Worm (Caenorhabditis elegans) whole organism, L4 larva: ENCODE results near the gene K05F1.13.

Source experiments
- Y5F2A.4 ChIP-seq: fragments of 200-800 bp; sonication (Bioruptor generic); optimal IDR thresholded peaks from 2 replicates; lab custom pipeline; 2018; ENCODE audit warnings: mild to moderate bottlenecking, missing genetic modification characterization, missing compliant biosample characterization
- Y75B8A.6 ChIP-seq: fragments of 200-800 bp; sonication (Bioruptor generic); IDR thresholded peaks from 2 replicates; pipeline ENCODE4 v1.3.6; 2022; ENCODE audit warnings: missing genetic modification reagents, missing genetic modification characterization, missing compliant biosample characterization
- arid-1 ChIP-seq: fragments of 200-800 bp; sonication (Bioruptor generic); conservative IDR thresholded peaks from 2 replicates; pipeline ENCODE4 v1.3.6; 2022; ENCODE audit warnings: missing genetic modification reagents, missing genetic modification characterization, missing compliant biosample characterization
- ceh-20 ChIP-seq: fragments of 200-800 bp; sonication (Bioruptor generic); IDR thresholded peaks from 2 replicates; pipeline ENCODE4 v1.3.6; 2022; ENCODE audit warnings: missing genetic modification reagents, missing genetic modification characterization, missing compliant biosample characterization
- ceh-62 ChIP-seq: sonication (generic microtip); optimal IDR thresholded peaks from 2 replicates; lab custom pipeline; 2017; ENCODE audit warnings: missing biosample characterization, missing genetic modification characterization
- ceh-82 ChIP-seq: sonication (generic microtip); optimal IDR thresholded peaks from 2 replicates; lab custom pipeline; 2017; ENCODE audit warnings: missing biosample characterization, missing genetic modification characterization
- ces-1 ChIP-seq: fragments of 150-350 bp; sonication (generic microtip); optimal IDR thresholded peaks from 4 replicates; lab custom pipeline; 2014; ENCODE audit warnings: missing biosample characterization, missing genetic modification reagents, missing genetic modification characterization
- ctbp-1 ChIP-seq: fragments of 200-800 bp; sonication (Bioruptor generic); IDR thresholded peaks from 2 replicates; pipeline ENCODE4 v1.3.6; 2022; ENCODE audit warnings: missing genetic modification reagents, missing genetic modification characterization, missing compliant biosample characterization
- daf-12 ChIP-seq: fragments of 150-350 bp; optimal IDR thresholded peaks from 2 replicates; lab custom pipeline; 2014; ENCODE audit warnings: missing biosample characterization, missing genetic modification reagents, missing genetic modification characterization
- daf-16 ChIP-seq, 3 experiments: sonication (generic microtip); optimal IDR thresholded peaks; 2 replicates each; lab custom pipeline; 2016 to 2017; ENCODE audit warnings: missing genetic modification characterization in 3 of 3, missing genetic modification reagents in 3 of 3, mild to moderate bottlenecking in 2 of 3, missing compliant biosample characterization in 2 of 3, missing biosample characterization in 1 of 3, moderate library complexity in 1 of 3
- dmd-8 ChIP-seq: fragments of 200-800 bp; sonication (Bioruptor generic); IDR thresholded peaks from 2 replicates; pipeline ENCODE4 v1.3.6; 2022; ENCODE audit warnings: missing genetic modification characterization, missing compliant biosample characterization
- dpl-1 ChIP-seq: fragments of 150-350 bp; optimal IDR thresholded peaks from 2 replicates; lab custom pipeline; 2014; ENCODE audit warnings: missing biosample characterization, missing genetic modification reagents, missing genetic modification characterization
- fkh-10 ChIP-seq: fragments of 150-350 bp; optimal IDR thresholded peaks from 2 replicates; lab custom pipeline; 2014; ENCODE audit warnings: missing biosample characterization, missing genetic modification reagents, missing genetic modification characterization
- lim-7 ChIP-seq: fragments of 200-800 bp; sonication (Bioruptor generic); IDR thresholded peaks from 2 replicates; pipeline ENCODE4 v1.3.6; 2022; ENCODE audit warnings: missing genetic modification characterization, missing compliant biosample characterization
- lin-13 ChIP-seq: fragments of 150-350 bp; optimal IDR thresholded peaks from 2 replicates; lab custom pipeline; 2014; ENCODE audit warnings: missing biosample characterization, missing genetic modification reagents, missing genetic modification characterization
- mep-1 ChIP-seq: fragments of 150-350 bp; sonication (generic microtip); optimal IDR thresholded peaks from 3 replicates; lab custom pipeline; 2014; ENCODE audit warnings: missing biosample characterization, missing genetic modification characterization
- mes-2 ChIP-seq: sonication (generic microtip); optimal IDR thresholded peaks from 2 replicates; lab custom pipeline; 2016; ENCODE audit warnings: missing genotype, mild to moderate bottlenecking, missing genetic modification characterization, missing compliant biosample characterization; ENCODE audit not compliant: poor library complexity, severe bottlenecking
- nhr-10 ChIP-seq: fragments of 150-350 bp; optimal IDR thresholded peaks from 2 replicates; lab custom pipeline; 2014; ENCODE audit warnings: missing biosample characterization, missing genetic modification characterization
- nhr-237 ChIP-seq: sonication (generic microtip); optimal IDR thresholded peaks from 2 replicates; lab custom pipeline; 2017; ENCODE audit warnings: missing biosample characterization, missing genetic modification characterization
- nhr-25 ChIP-seq: sonication (generic microtip); optimal IDR thresholded peaks from 2 replicates; lab custom pipeline; 2017; ENCODE audit warnings: missing genetic modification characterization, mild to moderate bottlenecking, missing compliant biosample characterization, antibody characterized with exemption, moderate library complexity, borderline replicate concordance; ENCODE audit not compliant: insufficient read depth
- nhr-42 ChIP-seq: fragments of 200-800 bp; sonication (Bioruptor generic); IDR thresholded peaks from 2 replicates; pipeline ENCODE4 v1.3.6; 2022; ENCODE audit warnings: missing genetic modification characterization, missing compliant biosample characterization
- nhr-48 ChIP-seq: sonication (generic microtip); optimal IDR thresholded peaks from 2 replicates; lab custom pipeline; 2016; ENCODE audit warnings: mild to moderate bottlenecking, missing genetic modification characterization, missing compliant biosample characterization
- nhr-76 ChIP-seq: fragments of 150-350 bp; optimal IDR thresholded peaks from 2 replicates; lab custom pipeline; 2014; ENCODE audit warnings: missing biosample characterization, missing genetic modification characterization
- nhr-77 ChIP-seq: fragments of 150-350 bp; optimal IDR thresholded peaks from 2 replicates; lab custom pipeline; 2014; ENCODE audit warnings: missing biosample characterization, missing genetic modification characterization
- pha-4 ChIP-seq, 2 experiments: fragments of 150-350 bp in 1 of 2; fragments of 200-800 bp in 1 of 2; sonication (Bioruptor generic) in 1 of 2; IDR thresholded peaks in 1 of 2; optimal IDR thresholded peaks in 1 of 2; 2 replicates each; pipeline versions ENCODE4 v1.3.6 to Lab custom; 2014 to 2022; ENCODE audit warnings: missing genetic modification characterization in 2 of 2, missing genetic modification reagents in 2 of 2, missing biosample characterization in 1 of 2, missing compliant biosample characterization in 1 of 2
- php-3 ChIP-seq: fragments of 200-800 bp; sonication (Bioruptor generic); IDR thresholded peaks from 2 replicates; pipeline ENCODE4 v1.3.6; 2022; ENCODE audit warnings: missing genetic modification reagents, missing genetic modification characterization, missing compliant biosample characterization
- rbr-2 ChIP-seq: sonication (generic microtip); optimal IDR thresholded peaks from 2 replicates; lab custom pipeline; 2016; ENCODE audit warnings: missing genotype, missing genetic modification characterization, missing compliant biosample characterization
- saeg-2 ChIP-seq: fragments of 200-800 bp; sonication (Bioruptor generic); IDR thresholded peaks from 2 replicates; pipeline ENCODE4 v1.3.6; 2022; ENCODE audit warnings: missing genetic modification reagents, missing genetic modification characterization, missing compliant biosample characterization
- set-16 ChIP-seq: fragments of 200-800 bp; sonication (Bioruptor generic); IDR thresholded peaks from 2 replicates; pipeline ENCODE4 v1.3.6; 2022; ENCODE audit warnings: missing genetic modification reagents, missing genetic modification characterization, missing compliant biosample characterization
- spr-3 ChIP-seq: fragments of 200-800 bp; sonication (Bioruptor generic); optimal IDR thresholded peaks from 2 replicates; lab custom pipeline; 2018; ENCODE audit warnings: mild to moderate bottlenecking, missing genetic modification characterization, missing compliant biosample characterization
- tag-97 ChIP-seq: fragments of 200-800 bp; sonication (Bioruptor generic); IDR thresholded peaks from 2 replicates; pipeline ENCODE4 v1.3.6; 2022; ENCODE audit warnings: missing genetic modification characterization, missing compliant biosample characterization
- tra-1 ChIP-seq: fragments of 200-800 bp; sonication (Bioruptor generic); IDR thresholded peaks from 2 replicates; pipeline ENCODE4 v1.3.6; 2022; ENCODE audit warnings: missing genetic modification reagents, missing genetic modification characterization, missing compliant biosample characterization
- unc-130 ChIP-seq: sonication (generic microtip); optimal IDR thresholded peaks from 2 replicates; lab custom pipeline; 2016; ENCODE audit warnings: missing genetic modification reagents, missing genetic modification characterization, missing compliant biosample characterization
- unc-39 ChIP-seq: sonication (generic microtip); optimal IDR thresholded peaks from 2 replicates; lab custom pipeline; 2017; ENCODE audit warnings: missing biosample characterization, missing genetic modification characterization
- zfp-2 ChIP-seq: sonication (generic microtip); optimal IDR thresholded peaks from 2 replicates; lab custom pipeline; 2016; ENCODE audit warnings: mild to moderate bottlenecking, missing genetic modification characterization, missing compliant biosample characterization
- zfp-3 ChIP-seq: fragments of 200-800 bp; sonication (Bioruptor generic); conservative IDR thresholded peaks from 2 replicates; pipeline ENCODE4 v1.3.6; 2022; ENCODE audit warnings: missing genetic modification reagents, missing genetic modification characterization, missing compliant biosample characterization

Gene K05F1.13

ce11 chrII:5792490-5792889, 3.6 kb downstream of the K05F1.13 start, which contains the start of gene K05F1.14:
Gene K05F1.14 (minus strand): TSS chrII:5792590.
- TF ChIP-seq unc-39 (no peak), php-3 (GFP tag; lab: Robert Waterston, UW) (no peak), daf-16 (GFP tag; optimal IDR thresholded peaks at IDR 0.05; lab: Kevin White, UChicago) (no peak), daf-16 (tag; optimal IDR thresholded peaks at IDR 0.05; lab: Kevin White, UChicago) (no peak), set-16 (GFP tag; lab: Robert Waterston, UW) (no peak)

- TF ChIP-seq ceh-62 (tag; lab: Kevin White, UChicago) (no peak), ceh-20 (no peak), ctbp-1 (no peak), Y75B8A.6 (GFP tag; lab: Robert Waterston, UW) (no peak), unc-39 (no peak), daf-12 (no peak), unc-130 (no peak), ces-1 (GFP tag; lab: Kevin White, UChicago) (no peak), set-16 (GFP tag; lab: Robert Waterston, UW) (no peak), daf-16 (GFP tag; optimal IDR thresholded peaks at IDR 0.05; lab: Kevin White, UChicago) (no peak), daf-16 (tag; optimal IDR thresholded peaks at IDR 0.05; lab: Kevin White, UChicago) (no peak)
Observed at ce11 chrII:5794195-5794594, 5.3 kb downstream of the K05F1.13 start, which contains the start of gene acdh-8. Gene acdh-8 (plus strand): TSS chrII:5794495.

- no peak for TF ChIP-seq Y5F2A.4
- TF ChIP-seq zfp-3 (GFP tag; lab: Robert Waterston, UW) = no peak
- no peak for TF ChIP-seq nhr-48 (tag; lab: Kevin White, UChicago)
- no peak for TF ChIP-seq fkh-10 (GFP tag; lab: Kevin White, UChicago)
- TF ChIP-seq tra-1 (GFP tag; lab: Robert Waterston, UW) = no peak
- TF ChIP-seq mes-2 (tag; lab: Kevin White, UChicago) = no peak
- TF ChIP-seq arid-1 (GFP tag; lab: Robert Waterston, UW) = no peak
- TF ChIP-seq saeg-2 = no peak
- TF ChIP-seq lim-7 (GFP tag; lab: Robert Waterston, UW) = no peak
- TF ChIP-seq nhr-25 = no peak
- no peak for TF ChIP-seq nhr-77 (tag; lab: Kevin White, UChicago)
- no peak for TF ChIP-seq tag-97 (GFP tag; lab: Robert Waterston, UW)
- no peak for TF ChIP-seq lin-13 (GFP tag; lab: Kevin White, UChicago)
- TF ChIP-seq dmd-8 = no peak
- TF ChIP-seq ces-1 (GFP tag; lab: Kevin White, UChicago) = no peak
- TF ChIP-seq nhr-237 (tag; lab: Kevin White, UChicago) = no peak
Observed at ce11 chrII:5797348-5797977, 8.5 kb downstream of the K05F1.13 start, which contains the start of the genes msp-63 and msp-142. Gene msp-63 (minus strand): TSS chrII:5797448. Gene msp-142 (plus strand): TSS chrII:5797927.

- TF ChIP-seq ceh-82 (tag; lab: Kevin White, UChicago) = no peak
- no peak for TF ChIP-seq mep-1 (tag; lab: Kevin White, UChicago)
- no peak for TF ChIP-seq pha-4 (GFP tag; IDR thresholded peaks at IDR 0.05; lab: Robert Waterston, UW)
- no peak for TF ChIP-seq pha-4 (tag; optimal IDR thresholded peaks at IDR 0.05; lab: Kevin White, UChicago)
- no peak for TF ChIP-seq dpl-1 (GFP tag; lab: Kevin White, UChicago)
- TF ChIP-seq spr-3 (GFP tag; lab: Kevin White, UChicago) = no peak
- TF ChIP-seq nhr-42 (GFP tag; lab: Robert Waterston, UW) = no peak
- TF ChIP-seq rbr-2 (tag; lab: Kevin White, UChicago) = no peak
- no peak for TF ChIP-seq nhr-76 (tag; lab: Kevin White, UChicago)
- TF ChIP-seq nhr-10 = no peak
- no peak for TF ChIP-seq zfp-2 (tag; lab: Kevin White, UChicago)
Observed at ce11 chrII:5799553-5799952, 10.6 kb downstream of the K05F1.13 start, which contains the start of gene K05F1.8. Gene K05F1.8 (minus strand): TSS chrII:5799653.
